Fruit fly (Drosophila melanogaster): ENCODE data around the gene CG34051.

CG34051 gene

dm6 chr2L:19930102-19930501 lies 30.7 kb downstream of the CG34051 start (continued):
- TF ChIP-seq CG7372 (GFP tag; IDR thresholded peaks at IDR 0.05) (0 out of 2 replicates have a peak, but pooled peaks have one; percentile 18), Hr3 (GFP tag; optimal IDR thresholded peaks at IDR 0.05) (no peak), lilli (GFP tag; optimal IDR thresholded peaks at IDR 0.05) (peak; percentile 16), twi (tag; optimal IDR thresholded peaks at IDR 0.05) (no peak), Drgx (GFP tag; IDR thresholded peaks at IDR 0.05) (peak; percentile 14; the same call in 1 of the 2 replicates), phol (tag; optimal IDR thresholded peaks at IDR 0.05) (peak; percentile 55), tap (tag; optimal IDR thresholded peaks at IDR 0.05) (peak; percentile 28), CG12769 (tag; optimal IDR thresholded peaks at IDR 0.05) (peak; percentile 15), sens (GFP tag) (peak; percentile 56), nmo (GFP tag; optimal IDR thresholded peaks at IDR 0.05) (peak; percentile 48), Ssrp (tag; optimal IDR thresholded peaks at IDR 0.05) (peak; percentile 27), HLH4C (GFP tag; IDR thresholded peaks at IDR 0.05; ENCODE audit: partially characterized antibody) (no peak), otp (GFP tag; IDR thresholded peaks at IDR 0.05) (no peak), gem (tag; optimal IDR thresholded peaks at IDR 0.05) (peak; percentile 72), Abd-B (GFP tag; optimal IDR thresholded peaks at IDR 0.05) (peak; percentile 45), stc (GFP tag; IDR thresholded peaks at IDR 0.05) (no peak), CoRest (tag; optimal IDR thresholded peaks at IDR 0.05) (peak; percentile 56), scrt (GFP tag; optimal IDR thresholded peaks at IDR 0.05) (peak; percentile 57), CG11398 (GFP tag; optimal IDR thresholded peaks at IDR 0.05) (no peak), D (optimal IDR thresholded peaks at IDR 0.05) (no peak), D (GFP tag; optimal IDR thresholded peaks at IDR 0.05) (peak; percentile 23), CG11504 (tag; optimal IDR thresholded peaks at IDR 0.05) (peak; percentile 77), CG2116 (GFP tag; optimal IDR thresholded peaks at IDR 0.05) (peak; percentile 4), CG6175 (GFP tag; IDR thresholded peaks at IDR 0.05) (no peak), bsh (GFP tag; optimal IDR thresholded peaks at IDR 0.05) (peak in 1 of 2 experiments; percentile 54), CG31441 (GFP tag; IDR thresholded peaks at IDR 0.05) (peak; percentile 63), CG10147 (GFP tag; optimal IDR thresholded peaks at IDR 0.05) (peak; percentile 34), sisA (GFP tag; IDR thresholded peaks at IDR 0.05) (peak; percentile 52), CG7839 (tag; optimal IDR thresholded peaks at IDR 0.05) (peak; percentile 63), CG4424 (GFP tag; optimal IDR thresholded peaks at IDR 0.05) (peak; percentile 28), Xbp1 (GFP tag; optimal IDR thresholded peaks at IDR 0.05) (peak; percentile 48), BtbVII (GFP tag; optimal IDR thresholded peaks at IDR 0.05) (peak; percentile 29), sqz (GFP tag; optimal IDR thresholded peaks at IDR 0.05) (peak; percentile 2), Sox102F (GFP tag; optimal IDR thresholded peaks at IDR 0.05) (peak; percentile 61), slbo (GFP tag; IDR thresholded peaks at IDR 0.05) (peak; percentile 53), CG17359 (tag; optimal IDR thresholded peaks at IDR 0.05) (peak; percentile 63), zen (tag; optimal IDR thresholded peaks at IDR 0.05) (peak; percentile 33), HHEX (GFP tag; optimal IDR thresholded peaks at IDR 0.05) (peak; percentile 52), dmrt11E (tag; optimal IDR thresholded peaks at IDR 0.05) (peak; percentile 6), lmd (GFP tag; IDR thresholded peaks at IDR 0.05) (peak; percentile 17; the same call in 1 of the 2 replicates), org-1 (GFP tag; optimal IDR thresholded peaks at IDR 0.05) (no peak), da (GFP tag; optimal IDR thresholded peaks at IDR 0.05) (no peak), CG8290 (GFP tag; optimal IDR thresholded peaks at IDR 0.05) (no peak), CG8290 (tag; optimal IDR thresholded peaks at IDR 0.05) (no peak), CG17829 (tag; optimal IDR thresholded peaks at IDR 0.05) (peak; percentile 30), HLH3B (GFP tag; IDR thresholded peaks at IDR 0.05) (0 out of 2 replicates have a peak, but pooled peaks have one; percentile 26), ftz-f1 (GFP tag; optimal IDR thresholded peaks at IDR 0.05) (no peak), Xrp1 (GFP tag; IDR thresholded peaks at IDR 0.05) (peak; percentile 48; the same call in 1 of the 2 replicates), Dek (tag; optimal IDR thresholded peaks at IDR 0.05) (peak; percentile 38), CG9437 (GFP tag; optimal IDR thresholded peaks at IDR 0.05) (peak; percentile 35), Awh (GFP tag; IDR thresholded peaks at IDR 0.05) (0 out of 2 replicates have a peak, but pooled peaks have one; percentile 35)
